Worm (Caenorhabditis elegans): Measurements from ENCODE around the gene cnnm-1.

ce11 chrIV:17207864-17208263 lies 1.2 kb upstream of the cnnm-1 start:
- no peak for TF ChIP-seq lin-13 (tag; optimal IDR thresholded peaks at IDR 0.05)
- no peak for TF ChIP-seq unc-62 (GFP tag; optimal IDR thresholded peaks at IDR 0.05)
- no peak for TF ChIP-seq nhr-76 (tag; optimal IDR thresholded peaks at IDR 0.05)
- TF ChIP-seq drap-1 (GFP tag; optimal IDR thresholded peaks at IDR 0.05) = no peak
- TF ChIP-seq elt-1 (tag; optimal IDR thresholded peaks at IDR 0.05; ENCODE audit: borderline replicate concordance, insufficient read depth) = no peak
